Fruit fly (Drosophila melanogaster): Measurements from ENCODE around the gene CG31388.

DNA sequence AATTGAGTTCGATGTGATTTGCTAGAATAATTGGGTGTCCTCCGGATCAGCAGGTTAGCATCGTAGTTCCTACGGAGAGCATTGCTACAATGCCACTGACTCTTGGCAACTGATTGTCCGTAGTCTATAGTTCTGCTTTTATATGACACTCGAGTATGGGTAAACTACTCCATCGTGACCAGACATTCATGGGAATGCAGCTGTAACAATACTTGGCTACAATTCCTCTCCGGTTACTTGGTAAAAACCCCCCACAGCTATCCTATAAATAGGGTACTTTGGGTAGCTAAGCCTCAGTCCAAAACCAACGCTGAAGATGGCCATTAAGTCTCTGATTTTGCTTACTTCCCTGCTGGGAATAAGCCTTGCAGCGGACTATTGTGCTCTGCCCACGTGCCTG, 12.4 kb upstream of the CG31388 start, which contains the start of gene scpr-C:
- TF ChIP-seq CG34406 (GFP tag; optimal IDR thresholded peaks at IDR 0.05) = no peak
- no peak for TF ChIP-seq CG8319 (GFP tag; optimal IDR thresholded peaks at IDR 0.05)
- no peak for TF ChIP-seq CG6854 (GFP tag; optimal IDR thresholded peaks at IDR 0.05)
- no peak for TF ChIP-seq lz (GFP tag; optimal IDR thresholded peaks at IDR 0.05)

Data from whole organism, prepupa.